Worm (Caenorhabditis elegans) whole organism, L2 larva: ENCODE data around the gene acs-2.
A peak's percentile ranks its signal among the peaks of the same experiment; 100 is the strongest.

Source experiments
- R02D3.7 ChIP-seq: fragments of 150-350 bp; optimal IDR thresholded peaks from 2 replicates; lab custom pipeline; 2014; ENCODE audit warnings: missing biosample characterization, missing genetic modification characterization
- aly-2 ChIP-seq: fragments of 150-350 bp; optimal IDR thresholded peaks from 2 replicates; lab custom pipeline; 2014; ENCODE audit warnings: missing biosample characterization, missing genetic modification characterization
- ama-1 ChIP-seq: fragments of 150-350 bp; optimal IDR thresholded peaks from 2 replicates; lab custom pipeline; 2018; ENCODE audit warnings: inconsistent platforms
- blmp-1 ChIP-seq: sonication (generic microtip); optimal IDR thresholded peaks from 2 replicates; lab custom pipeline; 2017; ENCODE audit warnings: missing genetic modification characterization, mild to moderate bottlenecking, missing compliant biosample characterization, antibody characterized with exemption, moderate library complexity; ENCODE audit not compliant: insufficient read depth
- ceh-82 ChIP-seq: fragments of 150-350 bp; optimal IDR thresholded peaks from 2 replicates; lab custom pipeline; 2014; ENCODE audit warnings: missing biosample characterization, missing genetic modification characterization
- lin-39 ChIP-seq: fragments of 150-350 bp; optimal IDR thresholded peaks from 2 replicates; lab custom pipeline; 2014; ENCODE audit warnings: missing biosample characterization, missing genetic modification reagents, missing genetic modification characterization
- lsy-2 ChIP-seq, 2 experiments: fragments of 150-350 bp in 1 of 2; sonication (generic microtip) in 1 of 2; optimal IDR thresholded peaks; 2 replicates each; lab custom pipeline; 2014 to 2017; ENCODE audit warnings: missing biosample characterization in 2 of 2, missing genetic modification characterization in 2 of 2
- nhr-11 ChIP-seq: fragments of 150-350 bp; optimal IDR thresholded peaks from 2 replicates; lab custom pipeline; 2014; ENCODE audit warnings: missing biosample characterization, missing genetic modification characterization
- nhr-77 ChIP-seq: fragments of 150-350 bp; optimal IDR thresholded peaks from 2 replicates; lab custom pipeline; 2014; ENCODE audit warnings: missing biosample characterization, missing genetic modification characterization
- peb-1 ChIP-seq: fragments of 150-350 bp; optimal IDR thresholded peaks from 2 replicates; lab custom pipeline; 2014; ENCODE audit warnings: missing biosample characterization, missing genetic modification characterization
- snpc-4 ChIP-seq: fragments of 150-350 bp; optimal IDR thresholded peaks from 2 replicates; lab custom pipeline; 2014; ENCODE audit warnings: missing biosample characterization, missing genetic modification characterization
- unc-39 ChIP-seq: fragments of 150-350 bp; optimal IDR thresholded peaks from 2 replicates; lab custom pipeline; 2014; ENCODE audit warnings: missing biosample characterization, missing genetic modification characterization

- TF ChIP-seq unc-39 (tag; lab: Kevin White, UChicago): no peak
- no peak for TF ChIP-seq aly-2 (tag; lab: Kevin White, UChicago)
- no peak for TF ChIP-seq blmp-1 (tag; lab: Kevin White, UChicago)
- peak; percentile 36 for TF ChIP-seq snpc-4 (tag; lab: Kevin White, UChicago)
- TF ChIP-seq nhr-77 (tag; lab: Kevin White, UChicago): no peak
- TF ChIP-seq ceh-82: no peak
- TF ChIP-seq nhr-11 (tag; lab: Kevin White, UChicago): no peak
- TF ChIP-seq ama-1 (lab: Kevin White, UChicago): no peak
- TF ChIP-seq peb-1: no peak
- peak; percentile 87 for TF ChIP-seq R02D3.7 (tag; lab: Kevin White, UChicago)
- TF ChIP-seq lsy-2 (tag; optimal IDR thresholded peaks at IDR 0.05; lab: Kevin White, UChicago): peak in 1 of 2 experiments; percentile 74
- no peak for TF ChIP-seq lin-39 (tag; lab: Kevin White, UChicago)
Measured at ce11 chrV:15578386-15578785, 11.2 kb downstream of the acs-2 start, which contains the start of gene F28F8.9.
